Worm (Caenorhabditis elegans): ENCODE measurements around the gene F40B5.2.

DNA sequence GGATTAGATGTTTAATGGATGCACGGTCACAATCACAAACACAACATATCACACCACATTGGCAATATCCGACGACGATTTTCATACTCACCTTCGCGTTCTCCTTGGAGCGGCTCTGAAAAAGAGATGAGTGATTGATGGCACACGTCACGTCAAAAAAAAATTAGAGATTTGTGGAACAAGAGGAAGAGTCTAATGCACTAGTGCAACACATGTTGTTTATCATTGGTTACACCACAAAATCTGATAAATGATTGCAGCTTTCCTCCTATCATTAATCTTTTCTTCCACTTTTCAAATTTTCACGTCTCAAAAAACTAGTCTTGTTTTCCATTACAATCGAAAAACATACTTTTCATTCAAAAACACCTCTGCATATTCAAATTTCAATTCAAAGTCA is 22.9 kb downstream of the F40B5.2 start:
- no peak for TF ChIP-seq nhr-12 (tag; optimal IDR thresholded peaks at IDR 0.05)
- TF ChIP-seq nhr-237 (tag; optimal IDR thresholded peaks at IDR 0.05), result no peak

All from whole organism, L2 larva.